Worm (Caenorhabditis elegans) whole organism, L3 larva: ENCODE data around the gene R02F2.4.

ENCODE experiments used
- R02D3.7 ChIP-seq: fragments of 150-350 bp; optimal IDR thresholded peaks from 2 replicates; lab custom pipeline; 2014; ENCODE audit warnings: missing biosample characterization, missing genetic modification characterization
- ZK546.5 ChIP-seq: sonication (generic microtip); optimal IDR thresholded peaks from 2 replicates; lab custom pipeline; 2017; ENCODE audit warnings: missing biosample characterization, missing genetic modification characterization
- aly-2 ChIP-seq: fragments of 150-350 bp; optimal IDR thresholded peaks from 2 replicates; lab custom pipeline; 2014; ENCODE audit warnings: missing biosample characterization, missing genetic modification characterization
- ama-1 ChIP-seq: fragments of 150-350 bp; optimal IDR thresholded peaks from 2 replicates; lab custom pipeline; 2018
- ceh-16 ChIP-seq: sonication (generic microtip); optimal IDR thresholded peaks from 2 replicates; lab custom pipeline; 2017; ENCODE audit warnings: missing biosample characterization, missing genetic modification characterization
- ceh-28 ChIP-seq: fragments of 150-350 bp; optimal IDR thresholded peaks from 2 replicates; lab custom pipeline; 2014; ENCODE audit warnings: missing biosample characterization, missing genetic modification reagents, missing genetic modification characterization
- ceh-82 ChIP-seq: fragments of 150-350 bp; optimal IDR thresholded peaks from 2 replicates; lab custom pipeline; 2014; ENCODE audit warnings: missing biosample characterization, missing genetic modification characterization
- ceh-9 ChIP-seq: sonication (generic microtip); optimal IDR thresholded peaks from 2 replicates; lab custom pipeline; 2018; ENCODE audit warnings: missing biosample characterization, missing genetic modification characterization
- daf-12 ChIP-seq: fragments of 150-350 bp; optimal IDR thresholded peaks from 2 replicates; lab custom pipeline; 2014; ENCODE audit warnings: missing biosample characterization, missing genetic modification reagents, missing genetic modification characterization
- egl-27 ChIP-seq: sonication (generic microtip); optimal IDR thresholded peaks from 4 replicates; lab custom pipeline; 2017; ENCODE audit warnings: missing biosample characterization, missing genetic modification reagents, missing genetic modification characterization
- egl-5 ChIP-seq: fragments of 150-350 bp; optimal IDR thresholded peaks from 2 replicates; lab custom pipeline; 2017; ENCODE audit warnings: missing biosample characterization, missing genetic modification reagents, missing genetic modification characterization, inconsistent platforms
- elt-1 ChIP-seq: fragments of 150-350 bp; optimal IDR thresholded peaks from 2 replicates; lab custom pipeline; 2014; ENCODE audit warnings: missing biosample characterization, missing genetic modification characterization
- elt-2 ChIP-seq: sonication (generic microtip); optimal IDR thresholded peaks from 2 replicates; lab custom pipeline; 2016; ENCODE audit warnings: missing genetic modification reagents, mild to moderate bottlenecking, missing genetic modification characterization, missing compliant biosample characterization
- elt-3 ChIP-seq, 3 experiments: fragments of 150-350 bp in 1 of 3; sonication (generic microtip) in 2 of 3; optimal IDR thresholded peaks; 2 replicates in 2 of 3; 4 replicates in 1 of 3; lab custom pipeline; 2014 to 2017; ENCODE audit warnings: missing biosample characterization in 3 of 3, missing genetic modification characterization in 3 of 3
- eor-1 ChIP-seq, 2 experiments: fragments of 150-350 bp; optimal IDR thresholded peaks; 2 replicates each; lab custom pipeline; 2014 to 2018; ENCODE audit warnings: missing biosample characterization in 2 of 2, missing genetic modification characterization in 2 of 2
- fkh-10 ChIP-seq: sonication (generic microtip); optimal IDR thresholded peaks from 2 replicates; lab custom pipeline; 2017; ENCODE audit warnings: missing biosample characterization, missing genetic modification reagents, missing genetic modification characterization
- fkh-2 ChIP-seq: fragments of 150-350 bp; optimal IDR thresholded peaks from 2 replicates; lab custom pipeline; 2014; ENCODE audit warnings: missing biosample characterization, missing genetic modification reagents, missing genetic modification characterization
- fos-1 ChIP-seq: fragments of 150-350 bp; optimal IDR thresholded peaks from 2 replicates; lab custom pipeline; 2014; ENCODE audit warnings: missing biosample characterization, missing genetic modification characterization
- hmg-11 ChIP-seq: sonication (generic microtip); optimal IDR thresholded peaks from 2 replicates; lab custom pipeline; 2016; ENCODE audit warnings: missing genetic modification characterization, missing compliant biosample characterization
- jun-1 ChIP-seq: fragments of 150-350 bp; optimal IDR thresholded peaks from 2 replicates; lab custom pipeline; 2014; ENCODE audit warnings: missing biosample characterization, missing genetic modification reagents, missing genetic modification characterization
- lin-15B ChIP-seq: fragments of 150-350 bp; optimal IDR thresholded peaks from 2 replicates; lab custom pipeline; 2014; ENCODE audit warnings: missing biosample characterization, missing genetic modification characterization
- lin-39 ChIP-seq: fragments of 150-350 bp; optimal IDR thresholded peaks from 2 replicates; lab custom pipeline; 2018; ENCODE audit warnings: missing biosample characterization, missing genetic modification reagents, missing genetic modification characterization
- lsy-12 ChIP-seq: sonication (generic microtip); optimal IDR thresholded peaks from 2 replicates; lab custom pipeline; 2016; ENCODE audit warnings: mild to moderate bottlenecking, missing genetic modification characterization, missing compliant biosample characterization
- mdl-1 ChIP-seq: fragments of 150-350 bp; optimal IDR thresholded peaks from 2 replicates; lab custom pipeline; 2014; ENCODE audit warnings: missing biosample characterization, missing genetic modification characterization
- mml-1 ChIP-seq: fragments of 150-350 bp; sonication (generic microtip); optimal IDR thresholded peaks from 3 replicates; lab custom pipeline; 2014; ENCODE audit warnings: missing biosample characterization, missing genetic modification characterization
- nfya-1 ChIP-seq: sonication (generic microtip); optimal IDR thresholded peaks from 2 replicates; lab custom pipeline; 2017; ENCODE audit warnings: missing genetic modification characterization, mild to moderate bottlenecking, missing compliant biosample characterization, antibody characterized with exemption, moderate library complexity; ENCODE audit not compliant: insufficient read depth
- nhr-11 ChIP-seq: fragments of 150-350 bp; optimal IDR thresholded peaks from 2 replicates; lab custom pipeline; 2014; ENCODE audit warnings: missing biosample characterization, missing genetic modification characterization
- nhr-12 ChIP-seq: fragments of 150-350 bp; optimal IDR thresholded peaks from 2 replicates; lab custom pipeline; 2014; ENCODE audit warnings: missing biosample characterization, missing genetic modification characterization
- nhr-23 ChIP-seq: fragments of 150-350 bp; optimal IDR thresholded peaks from 2 replicates; lab custom pipeline; 2014; ENCODE audit warnings: missing biosample characterization, missing genetic modification reagents, missing genetic modification characterization
- nhr-237 ChIP-seq: fragments of 150-350 bp; optimal IDR thresholded peaks from 2 replicates; lab custom pipeline; 2014; ENCODE audit warnings: missing biosample characterization, missing genetic modification characterization
- nhr-25 ChIP-seq: sonication (generic microtip); optimal IDR thresholded peaks from 2 replicates; lab custom pipeline; 2017; ENCODE audit warnings: missing biosample characterization, missing genetic modification characterization
- nhr-28 ChIP-seq: fragments of 150-350 bp; optimal IDR thresholded peaks from 2 replicates; lab custom pipeline; 2014; ENCODE audit warnings: missing biosample characterization, missing genetic modification characterization
- nhr-43 ChIP-seq: sonication (generic microtip); optimal IDR thresholded peaks from 2 replicates; lab custom pipeline; 2016; ENCODE audit warnings: mild to moderate bottlenecking, missing genetic modification characterization, missing compliant biosample characterization; ENCODE audit not compliant: poor library complexity, severe bottlenecking
- nhr-67 ChIP-seq: fragments of 150-350 bp; optimal IDR thresholded peaks from 2 replicates; lab custom pipeline; 2014; ENCODE audit warnings: missing biosample characterization, missing genetic modification characterization
- nhr-76 ChIP-seq: fragments of 150-350 bp; sonication (generic microtip); optimal IDR thresholded peaks from 5 replicates; lab custom pipeline; 2014; ENCODE audit warnings: missing biosample characterization, missing genetic modification characterization
- nhr-77 ChIP-seq: fragments of 150-350 bp; optimal IDR thresholded peaks from 2 replicates; lab custom pipeline; 2014; ENCODE audit warnings: missing biosample characterization, missing genetic modification characterization
- pha-4 ChIP-seq: fragments of 150-350 bp; optimal IDR thresholded peaks from 2 replicates; lab custom pipeline; 2014; ENCODE audit warnings: missing biosample characterization, missing genetic modification reagents, missing genetic modification characterization
- pqm-1 ChIP-seq: fragments of 150-350 bp; optimal IDR thresholded peaks from 2 replicates; lab custom pipeline; 2017; ENCODE audit warnings: missing biosample characterization, missing genetic modification characterization, inconsistent platforms
- sea-2 ChIP-seq: fragments of 150-350 bp; sonication (generic microtip); optimal IDR thresholded peaks from 4 replicates; lab custom pipeline; 2014; ENCODE audit warnings: missing biosample characterization, missing genetic modification reagents, missing genetic modification characterization
- skn-1 ChIP-seq: fragments of 150-350 bp; optimal IDR thresholded peaks from 2 replicates; lab custom pipeline; 2014; ENCODE audit warnings: missing biosample characterization, missing genetic modification characterization
- snpc-4 ChIP-seq: fragments of 150-350 bp; optimal IDR thresholded peaks from 2 replicates; lab custom pipeline; 2014; ENCODE audit warnings: missing biosample characterization, missing genetic modification characterization
- tbx-2 ChIP-seq: sonication (generic microtip); optimal IDR thresholded peaks from 2 replicates; lab custom pipeline; 2016; ENCODE audit warnings: mild to moderate bottlenecking, missing genetic modification characterization, missing compliant biosample characterization
- unc-39 ChIP-seq: sonication (generic microtip); optimal IDR thresholded peaks from 4 replicates; lab custom pipeline; 2017; ENCODE audit warnings: missing biosample characterization, missing genetic modification characterization
- unc-62 ChIP-seq: fragments of 150-350 bp; sonication (generic microtip); optimal IDR thresholded peaks from 4 replicates; lab custom pipeline; 2014; ENCODE audit warnings: missing biosample characterization, missing genetic modification reagents, missing genetic modification characterization
- zag-1 ChIP-seq: fragments of 150-350 bp; optimal IDR thresholded peaks from 2 replicates; lab custom pipeline; 2014; ENCODE audit warnings: missing biosample characterization, missing genetic modification characterization
- ztf-11 ChIP-seq: fragments of 150-350 bp; optimal IDR thresholded peaks from 2 replicates; lab custom pipeline; 2014; ENCODE audit warnings: missing biosample characterization, missing genetic modification characterization
- ztf-4 ChIP-seq: fragments of 150-350 bp; optimal IDR thresholded peaks from 2 replicates; lab custom pipeline; 2014; ENCODE audit warnings: missing biosample characterization, missing genetic modification characterization

R02F2.4 gene

ce11 chrIII:5501358-5502287 is 17.5 kb downstream of the R02F2.4 start, which contains the start of gene R02F2.1:
Gene R02F2.1, plus strand, starts transcription at chrIII:5501885.
- TF ChIP-seq pha-4 (peak; percentile 70), ama-1 (lab: Kevin White, UChicago) (peak; percentile 40), nhr-25 (tag; lab: Kevin White, UChicago) (peak; percentile 48), ztf-11 (tag; lab: Kevin White, UChicago) (no peak), ZK546.5 (tag; lab: Kevin White, UChicago) (no peak), elt-2 (peak; percentile 20), hmg-11 (peak; percentile 18), elt-1 (tag; lab: Kevin White, UChicago) (peak; percentile 3)
- TF ChIP-seq, all 47 proteins: peak for 6

- TF ChIP-seq egl-27 = no peak
- TF ChIP-seq pha-4 = peak; percentile 64
- TF ChIP-seq mdl-1 (tag; lab: Kevin White, UChicago) = peak; percentile 41
- TF ChIP-seq nhr-77 (tag; lab: Kevin White, UChicago) = no peak
- TF ChIP-seq lsy-12 (tag; lab: Kevin White, UChicago) = peak; percentile 39
- TF ChIP-seq egl-5 = no peak
- peak; percentile 57 for TF ChIP-seq skn-1
- TF ChIP-seq unc-39 = no peak
- no peak for TF ChIP-seq ztf-11 (tag; lab: Kevin White, UChicago)
- peak; percentile 82 for TF ChIP-seq pqm-1 (tag; lab: Kevin White, UChicago)
- no peak for TF ChIP-seq zag-1 (tag; lab: Kevin White, UChicago)
- peak; percentile 85 for TF ChIP-seq nhr-23 (tag; lab: Kevin White, UChicago)
- TF ChIP-seq snpc-4 (tag; lab: Kevin White, UChicago) = peak; percentile 39
- TF ChIP-seq nfya-1 (tag; lab: Kevin White, UChicago) = peak; percentile 53
- TF ChIP-seq lin-15B (tag; lab: Kevin White, UChicago) = peak; percentile 19
- no peak for TF ChIP-seq nhr-76 (tag; lab: Kevin White, UChicago)
- TF ChIP-seq nhr-11 (tag; lab: Kevin White, UChicago) = peak; percentile 8
- TF ChIP-seq ceh-16 (tag; lab: Kevin White, UChicago) = no peak
- TF ChIP-seq ztf-4 (tag; lab: Kevin White, UChicago) = no peak
- TF ChIP-seq hmg-11 = peak; percentile 51
- peak; percentile 29 for TF ChIP-seq lin-39 (tag; lab: Kevin White, UChicago)
- TF ChIP-seq unc-62 (GFP tag; lab: Kevin White, UChicago) = peak; percentile 3
- no peak for TF ChIP-seq nhr-67 (tag; lab: Kevin White, UChicago)
- TF ChIP-seq aly-2 (tag; lab: Kevin White, UChicago) = no peak
- TF ChIP-seq nhr-237 (tag; lab: Kevin White, UChicago) = no peak
- no peak for TF ChIP-seq nhr-12 (tag; lab: Kevin White, UChicago)
- TF ChIP-seq sea-2 = no peak
- TF ChIP-seq nhr-28 (tag; lab: Kevin White, UChicago) = no peak
- TF ChIP-seq nhr-43 (tag; lab: Kevin White, UChicago) = peak; percentile 72
- TF ChIP-seq elt-1 (tag; lab: Kevin White, UChicago) = peak; percentile 92
- peak; percentile 28 for TF ChIP-seq jun-1 (tag; lab: Kevin White, UChicago)
- no peak for TF ChIP-seq ceh-82 (tag; lab: Kevin White, UChicago)
- no peak for TF ChIP-seq ceh-28 (tag; lab: Kevin White, UChicago)
- TF ChIP-seq R02D3.7 (tag; lab: Kevin White, UChicago) = no peak
- no peak for TF ChIP-seq mml-1 (tag; lab: Kevin White, UChicago)
- TF ChIP-seq fkh-10 (GFP tag; lab: Kevin White, UChicago) = peak; percentile 53
- TF ChIP-seq fos-1 (tag; lab: Kevin White, UChicago) = no peak
- no peak for TF ChIP-seq daf-12 (tag; lab: Kevin White, UChicago)
- no peak for TF ChIP-seq elt-3 (tag; optimal IDR thresholded peaks at IDR 0.05; lab: Kevin White, UChicago)
- TF ChIP-seq elt-2 = peak; percentile 93
- no peak for TF ChIP-seq eor-1 (tag; optimal IDR thresholded peaks at IDR 0.05; lab: Kevin White, UChicago)
- no peak for TF ChIP-seq ceh-9
- no peak for TF ChIP-seq ZK546.5 (tag; lab: Kevin White, UChicago)
- TF ChIP-seq nhr-25 (tag; lab: Kevin White, UChicago) = peak; percentile 63
- peak; percentile 44 for TF ChIP-seq ama-1 (lab: Kevin White, UChicago)
- no peak for TF ChIP-seq fkh-2 (tag; lab: Kevin White, UChicago)
- TF ChIP-seq tbx-2 (tag; lab: Kevin White, UChicago) = no peak
- TF ChIP-seq, all 47 proteins: peak for 20
These were observed 19.0 kb downstream of the R02F2.4 start for ce11 chrIII:5502915-5503575.
